Fruit fly (Drosophila melanogaster): Measurements from ENCODE around the gene CG13010.
A peak's percentile ranks its signal among the peaks of the same experiment; 100 is the strongest.

Gene CG13010

dm6 chrX:16651098-16651497, 27.6 kb downstream of the CG13010 start, which contains the start of the genes CG32573 and CG42512 (continued):
- no peak for TF ChIP-seq CG32767 (GFP tag; IDR thresholded peaks at IDR 0.05)
- peak; percentile 23 for TF ChIP-seq CG12391 (tag; optimal IDR thresholded peaks at IDR 0.05)
- no peak for TF ChIP-seq Lpt (GFP tag; optimal IDR thresholded peaks at IDR 0.05)
- no peak for TF ChIP-seq Ssrp (tag; optimal IDR thresholded peaks at IDR 0.05)
- TF ChIP-seq PHDP (tag; optimal IDR thresholded peaks at IDR 0.05) = no peak
- TF ChIP-seq ftz-f1 (GFP tag; optimal IDR thresholded peaks at IDR 0.05) = no peak
- no peak for TF ChIP-seq Optix (GFP tag; IDR thresholded peaks at IDR 0.05)
- TF ChIP-seq chn (GFP tag; optimal IDR thresholded peaks at IDR 0.05) = no peak
- no peak for TF ChIP-seq ac (GFP tag; optimal IDR thresholded peaks at IDR 0.05)
- no peak for TF ChIP-seq CG18011 (GFP tag; optimal IDR thresholded peaks at IDR 0.05)
- peak; percentile 62; the same call in 2 of the 3 replicates for TF ChIP-seq CG6791 (GFP tag; IDR thresholded peaks at IDR 0.05; ENCODE audit: partially characterized antibody)
- TF ChIP-seq ham (GFP tag; IDR thresholded peaks at IDR 0.05) = no peak
- TF ChIP-seq CG18476 (GFP tag; optimal IDR thresholded peaks at IDR 0.05) = no peak
- no peak for TF ChIP-seq ERR (GFP tag; optimal IDR thresholded peaks at IDR 0.05)
- TF ChIP-seq NK7.1 (GFP tag; optimal IDR thresholded peaks at IDR 0.05) = no peak
- TF ChIP-seq wor (GFP tag; IDR thresholded peaks at IDR 0.05) = no peak
- peak; percentile 7 for TF ChIP-seq mirr (GFP tag; optimal IDR thresholded peaks at IDR 0.05)
- no peak for TF ChIP-seq CG2875 (GFP tag; optimal IDR thresholded peaks at IDR 0.05)
- no peak for TF ChIP-seq crp (GFP tag; optimal IDR thresholded peaks at IDR 0.05)
- TF ChIP-seq C15 (GFP tag; IDR thresholded peaks at IDR 0.05) = no peak
- no peak for TF ChIP-seq sqz (GFP tag; optimal IDR thresholded peaks at IDR 0.05)
- TF ChIP-seq CG32772 (GFP tag; IDR thresholded peaks at IDR 0.05) = no peak
- TF ChIP-seq CG11723 (GFP tag; optimal IDR thresholded peaks at IDR 0.05) = no peak
- TF ChIP-seq CG12299 (tag; optimal IDR thresholded peaks at IDR 0.05) = no peak
- no peak for TF ChIP-seq ems (GFP tag; optimal IDR thresholded peaks at IDR 0.05)
- TF ChIP-seq da (GFP tag; optimal IDR thresholded peaks at IDR 0.05) = no peak
- no peak for TF ChIP-seq NC2β (GFP tag; optimal IDR thresholded peaks at IDR 0.05)
- peak; percentile 84; the same call in 2 of the 3 replicates for TF ChIP-seq Opbp (GFP tag; IDR thresholded peaks at IDR 0.05; ENCODE audit: partially characterized antibody)
- no peak for TF ChIP-seq shn (GFP tag; optimal IDR thresholded peaks at IDR 0.05)
- no peak for TF ChIP-seq ssp (GFP tag; IDR thresholded peaks at IDR 0.05)
- TF ChIP-seq CG33213 (GFP tag; optimal IDR thresholded peaks at IDR 0.05) = peak; percentile 34
- TF ChIP-seq toy (GFP tag; IDR thresholded peaks at IDR 0.05) = no peak
- TF ChIP-seq Sox102F (GFP tag; optimal IDR thresholded peaks at IDR 0.05) = no peak
- peak; percentile 63 for TF ChIP-seq CG14710 (tag; optimal IDR thresholded peaks at IDR 0.05)
- no peak for TF ChIP-seq CG10654 (GFP tag; optimal IDR thresholded peaks at IDR 0.05)
- TF ChIP-seq Doc2 (GFP tag; IDR thresholded peaks at IDR 0.05) = no peak
- TF ChIP-seq CG17568 (GFP tag; optimal IDR thresholded peaks at IDR 0.05) = no peak
- TF ChIP-seq Sin3A (optimal IDR thresholded peaks at IDR 0.05) = no peak
- TF ChIP-seq Kr (GFP tag; optimal IDR thresholded peaks at IDR 0.05) = no peak
- no peak for TF ChIP-seq seq (GFP tag; IDR thresholded peaks at IDR 0.05)
- no peak for TF ChIP-seq dmrt11E (tag; optimal IDR thresholded peaks at IDR 0.05)
- no peak for TF ChIP-seq CoRest (tag; optimal IDR thresholded peaks at IDR 0.05)
- TF ChIP-seq Sry-δ (GFP tag; optimal IDR thresholded peaks at IDR 0.05) = peak; percentile 72
- TF ChIP-seq ken (GFP tag; IDR thresholded peaks at IDR 0.05) = no peak
- TF ChIP-seq CG11560 (tag; IDR thresholded peaks at IDR 0.05) = no peak
- TF ChIP-seq caup (GFP tag; optimal IDR thresholded peaks at IDR 0.05; ENCODE audit: severe bottlenecking) = no peak
- TF ChIP-seq salm (tag; optimal IDR thresholded peaks at IDR 0.05) = no peak
- TF ChIP-seq Xbp1 (GFP tag; optimal IDR thresholded peaks at IDR 0.05) = no peak
- TF ChIP-seq Stat92E (GFP tag; optimal IDR thresholded peaks at IDR 0.05) = no peak
- TF ChIP-seq CG31388 (GFP tag; optimal IDR thresholded peaks at IDR 0.05) = no peak
- TF ChIP-seq D19A (tag; optimal IDR thresholded peaks at IDR 0.05) = no peak
- no peak for TF ChIP-seq CG2678 (tag; optimal IDR thresholded peaks at IDR 0.05)

Measured in whole organism, embryonic.